Fruit fly (Drosophila melanogaster) S2 (cell line): Measurements from ENCODE around the gene Ppt1.

Experiments used
- CG8478 ChIP-seq: fragments of >200 bp; optimal IDR thresholded peaks from 2 replicates; lab custom pipeline; 2018
- CTCF ChIP-seq, 2 experiments: fragments of >200 bp; optimal IDR thresholded peaks; 2 replicates each; lab custom pipeline; 2018

Ppt1 gene

dm6 chrX:8690003-8690402, at the start of gene Ppt1, which contains the start of gene Ogg1:
TSS of gene Ppt1 (minus strand) at chrX:8690227.
TSS of gene Ogg1 (plus strand) at chrX:8690327.
- TF ChIP-seq CG8478 (lab: Kevin White, UChicago) (no peak), CTCF (optimal IDR thresholded peaks at IDR 0.05; lab: Kevin White, UChicago) (peak in 1 of 2 experiments; percentile 2)

DNA sequence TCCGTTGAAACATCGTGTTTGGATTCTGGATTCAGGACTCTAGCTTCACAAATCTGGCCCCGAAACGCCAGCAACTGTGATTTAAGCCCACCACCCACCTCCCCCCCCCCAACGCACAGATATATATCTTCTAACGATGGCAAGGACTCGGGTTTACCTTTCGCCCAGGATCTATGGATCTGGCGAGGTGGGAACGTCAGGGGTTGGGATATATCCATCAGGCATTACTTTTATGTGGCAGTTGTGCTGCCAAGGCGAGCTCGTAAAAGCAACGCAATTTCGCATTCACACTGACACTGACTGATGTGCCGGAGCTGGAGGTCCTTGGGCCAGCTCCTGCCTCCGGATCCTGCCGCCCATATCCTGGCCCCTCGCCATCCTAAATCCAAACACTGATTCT, 42.4 kb upstream of the Ppt1 start:
- TF ChIP-seq CTCF (optimal IDR thresholded peaks at IDR 0.05; lab: Kevin White, UChicago) (no peak), CG8478 (lab: Kevin White, UChicago) (no peak)

dm6 chrX:8731464-8731863, 41.4 kb upstream of the Ppt1 start:
- TF ChIP-seq CTCF (optimal IDR thresholded peaks at IDR 0.05; lab: Kevin White, UChicago) (no peak), CG8478 (lab: Kevin White, UChicago) (no peak)

DNA sequence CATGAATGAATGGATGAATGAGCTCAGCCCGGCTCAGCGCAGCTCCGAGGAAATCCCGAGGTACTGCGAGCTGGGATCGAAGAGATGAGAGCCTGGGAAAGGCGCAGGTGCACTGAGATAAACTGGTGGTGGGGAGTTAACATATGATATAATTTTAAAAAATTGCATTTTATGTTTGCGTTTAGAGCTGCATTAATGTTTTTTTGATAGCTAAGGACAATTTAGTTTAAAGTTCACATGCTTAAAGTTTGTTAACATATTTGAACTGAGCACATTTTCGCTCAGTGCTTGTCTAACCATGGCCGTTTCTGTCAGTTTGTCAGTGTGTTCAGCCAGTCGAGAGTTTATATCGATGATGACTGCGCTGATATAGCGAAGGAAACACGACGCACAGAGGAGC, 40.3 kb upstream of the Ppt1 start:
- TF ChIP-seq CG8478 (lab: Kevin White, UChicago) (no peak), CTCF (optimal IDR thresholded peaks at IDR 0.05; lab: Kevin White, UChicago) (no peak)

DNA sequence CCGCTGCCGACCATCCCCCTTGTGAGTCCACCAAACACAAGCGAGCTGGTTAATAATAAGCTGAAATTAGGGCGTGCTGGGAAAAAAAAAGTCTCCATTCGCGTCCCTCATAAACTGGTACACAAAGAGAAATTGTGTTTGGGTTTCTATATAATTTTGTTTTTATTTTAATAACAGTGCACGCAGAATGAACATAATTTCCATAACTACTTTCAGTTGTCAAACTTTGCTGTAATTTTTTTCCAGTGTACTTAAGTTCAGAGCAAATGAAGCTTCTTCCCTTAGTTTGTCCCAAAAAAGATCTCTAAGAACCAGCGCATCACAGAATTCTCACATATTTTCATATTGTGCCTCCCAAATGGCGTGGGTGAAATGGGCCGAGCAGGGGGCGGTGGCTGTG, 38.0 kb upstream of the Ppt1 start:
- TF ChIP-seq CG8478 (lab: Kevin White, UChicago) (no peak), CTCF (optimal IDR thresholded peaks at IDR 0.05; lab: Kevin White, UChicago) (no peak)

- no peak for TF ChIP-seq CTCF (optimal IDR thresholded peaks at IDR 0.05; lab: Kevin White, UChicago)
- no peak for TF ChIP-seq CG8478 (lab: Kevin White, UChicago)
Measured at dm6 chrX:8726816-8727215, 36.8 kb upstream of the Ppt1 start.

DNA sequence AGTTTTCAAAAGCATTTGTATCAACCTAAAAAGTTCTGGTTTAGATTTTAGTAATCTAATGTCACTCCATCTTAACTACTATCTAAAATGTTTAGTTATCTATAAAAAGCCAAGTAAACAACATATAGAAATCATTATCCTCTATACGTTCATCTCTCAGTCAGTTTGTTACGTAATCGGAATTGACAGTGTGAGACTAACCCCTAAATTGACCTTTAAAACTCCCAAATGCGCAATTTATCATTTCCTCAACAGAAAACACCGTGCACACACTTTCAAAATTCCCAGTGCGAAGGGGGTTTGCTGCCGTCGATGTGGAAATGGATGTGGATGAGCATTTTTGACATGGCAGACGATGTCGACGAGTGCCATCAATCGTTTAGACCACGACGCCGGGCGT, 35.2 kb upstream of the Ppt1 start:
- TF ChIP-seq CTCF (optimal IDR thresholded peaks at IDR 0.05; lab: Kevin White, UChicago): no peak
- no peak for TF ChIP-seq CG8478 (lab: Kevin White, UChicago)

- no peak for TF ChIP-seq CTCF (optimal IDR thresholded peaks at IDR 0.05; lab: Kevin White, UChicago)
- TF ChIP-seq CG8478 (lab: Kevin White, UChicago): no peak
Measured at dm6 chrX:8724815-8725214, 34.8 kb upstream of the Ppt1 start.

dm6 chrX:8723393-8723987, 33.5 kb upstream of the Ppt1 start:
- TF ChIP-seq CG8478 (lab: Kevin White, UChicago) (no peak), CTCF (optimal IDR thresholded peaks at IDR 0.05; lab: Kevin White, UChicago) (no peak)

DNA sequence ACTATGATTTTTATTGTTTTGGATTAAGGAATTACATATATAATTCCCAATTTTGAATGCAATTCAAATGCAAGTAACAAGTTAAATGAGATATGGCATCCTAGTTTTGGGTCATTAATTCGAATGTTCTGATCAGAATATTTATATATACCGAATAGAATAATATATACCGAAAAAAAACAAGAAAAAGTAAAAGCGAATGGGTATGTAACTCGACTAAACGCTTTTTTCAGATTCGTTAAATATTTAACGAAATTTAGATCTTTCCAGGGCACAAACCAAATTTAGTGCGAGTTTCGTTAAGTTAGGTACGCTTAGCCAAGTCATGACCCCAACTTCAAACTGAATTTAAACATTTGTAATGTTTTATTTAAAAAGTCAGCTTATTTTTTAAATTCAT, 31.5 kb upstream of the Ppt1 start:
- TF ChIP-seq CTCF (optimal IDR thresholded peaks at IDR 0.05; lab: Kevin White, UChicago): peak in 1 of 2 experiments; percentile 44
- TF ChIP-seq CG8478 (lab: Kevin White, UChicago): no peak

- TF ChIP-seq CG8478 (lab: Kevin White, UChicago): no peak
- TF ChIP-seq CTCF (optimal IDR thresholded peaks at IDR 0.05; lab: Kevin White, UChicago): no peak
Measured at dm6 chrX:8720213-8720612, 30.2 kb upstream of the Ppt1 start, which contains the start of gene CG1789. TSS of gene CG1789 (plus strand) at chrX:8720520.

dm6 chrX:8714064-8715046, 24.3 kb upstream of the Ppt1 start, which contains the start of the genes CG2004 and CG1785:
TSS of gene CG2004 (minus strand) at chrX:8714924.
TSS of gene CG1785 (plus strand) at chrX:8714936.
- no peak for TF ChIP-seq CG8478 (lab: Kevin White, UChicago)
- TF ChIP-seq CTCF (optimal IDR thresholded peaks at IDR 0.05; lab: Kevin White, UChicago): no peak

DNA sequence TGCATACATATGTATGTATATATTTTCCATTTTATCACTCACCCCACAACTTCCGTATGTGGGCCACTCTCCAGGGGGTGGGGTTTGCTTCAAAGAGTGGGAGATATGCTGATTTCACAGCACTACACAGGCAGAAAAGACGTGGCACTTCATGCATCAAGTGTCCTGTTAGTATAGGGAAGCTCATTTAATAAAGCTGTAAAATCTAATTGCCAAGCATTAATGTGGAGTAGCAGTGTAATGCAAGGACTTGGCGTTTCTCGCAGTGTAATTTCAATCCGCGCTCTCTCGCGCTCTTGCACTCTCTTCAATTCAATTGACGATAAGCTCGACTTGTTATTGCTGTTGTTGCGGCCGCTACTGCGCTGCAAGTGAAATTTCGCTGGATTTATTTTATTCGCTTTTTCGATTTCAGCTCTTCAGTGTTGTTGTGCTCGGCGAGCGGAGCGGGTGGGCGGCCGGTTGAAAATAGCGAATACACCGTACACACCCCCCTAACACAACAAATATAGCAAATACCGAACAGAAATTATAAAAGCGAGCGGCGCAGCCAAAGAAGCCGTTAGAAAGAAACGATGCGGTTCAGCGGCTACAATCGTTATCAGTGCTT, 19.3 kb upstream of the Ppt1 start, which contains the start of gene Hexo2:
TSS of gene Hexo2 (plus strand) at position 419 of the 610 bp plus-strand sequence.
- TF ChIP-seq CTCF (optimal IDR thresholded peaks at IDR 0.05; lab: Kevin White, UChicago): no peak

DNA sequence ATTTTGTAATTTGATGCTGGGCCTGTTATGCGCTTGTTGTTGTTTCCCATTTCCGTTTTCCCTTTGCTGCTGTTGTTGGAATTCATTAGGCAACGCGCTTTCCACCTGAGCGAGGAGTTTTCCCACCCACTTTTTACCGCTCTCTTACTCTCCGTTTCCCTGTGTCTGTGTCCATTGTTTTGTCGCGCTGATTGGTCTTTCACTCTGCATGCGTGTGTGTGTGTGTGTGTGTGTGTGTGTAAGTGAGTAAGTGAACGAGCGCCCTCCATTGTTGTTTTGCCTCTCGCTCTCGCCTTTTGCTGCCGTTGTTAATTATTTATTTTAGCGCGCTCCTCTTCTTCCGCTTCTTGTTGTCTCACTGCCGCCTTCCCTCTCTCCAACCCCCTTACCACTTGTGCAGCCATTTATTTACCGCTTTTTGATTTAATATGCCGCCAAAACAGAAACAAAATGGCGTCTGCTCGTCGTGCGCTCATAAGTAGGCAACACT, 6.1 kb upstream of the Ppt1 start:
- TF ChIP-seq CG8478 (lab: Kevin White, UChicago) (no peak), CTCF (optimal IDR thresholded peaks at IDR 0.05; lab: Kevin White, UChicago) (no peak)
